Worm (Caenorhabditis elegans) whole organism, late embryonic: Measurements from ENCODE around the gene glc-3.

ENCODE experiments used
- Y22D7AL.16 ChIP-seq: sonication (generic microtip); optimal IDR thresholded peaks from 2 replicates; lab custom pipeline; 2016; ENCODE audit warnings: missing genetic modification characterization, missing compliant biosample characterization
- ceh-19 ChIP-seq: fragments of 200-800 bp; sonication (Bioruptor generic); optimal IDR thresholded peaks from 2 replicates; lab custom pipeline; 2018; ENCODE audit warnings: mild to moderate bottlenecking, missing genetic modification characterization, missing compliant biosample characterization
- ceh-34 ChIP-seq: sonication (generic microtip); optimal IDR thresholded peaks from 2 replicates; lab custom pipeline; 2016; ENCODE audit warnings: mild to moderate bottlenecking, missing genetic modification characterization, missing compliant biosample characterization
- ceh-9 ChIP-seq: sonication (generic microtip); optimal IDR thresholded peaks from 2 replicates; lab custom pipeline; 2016; ENCODE audit warnings: mild to moderate bottlenecking, missing genetic modification characterization, inconsistent platforms, missing compliant biosample characterization
- dve-1 ChIP-seq: sonication (generic microtip); optimal IDR thresholded peaks from 2 replicates; lab custom pipeline; 2017; ENCODE audit warnings: antibody characterized with exemption, mild to moderate bottlenecking, missing genetic modification characterization, missing compliant biosample characterization
- ets-4 ChIP-seq: sonication (generic microtip); optimal IDR thresholded peaks from 2 replicates; lab custom pipeline; 2016; ENCODE audit warnings: missing genetic modification characterization, missing compliant biosample characterization
- fkh-6 ChIP-seq: sonication (generic microtip); optimal IDR thresholded peaks from 2 replicates; lab custom pipeline; 2016; ENCODE audit warnings: missing genetic modification characterization, missing compliant biosample characterization
- npax-4 ChIP-seq: sonication (generic microtip); optimal IDR thresholded peaks from 2 replicates; lab custom pipeline; 2016; ENCODE audit warnings: missing genetic modification characterization, missing compliant biosample characterization
- tbx-7 ChIP-seq: sonication (generic microtip); optimal IDR thresholded peaks from 2 replicates; lab custom pipeline; 2016; ENCODE audit warnings: missing genotype, missing genetic modification characterization, missing compliant biosample characterization

DNA sequence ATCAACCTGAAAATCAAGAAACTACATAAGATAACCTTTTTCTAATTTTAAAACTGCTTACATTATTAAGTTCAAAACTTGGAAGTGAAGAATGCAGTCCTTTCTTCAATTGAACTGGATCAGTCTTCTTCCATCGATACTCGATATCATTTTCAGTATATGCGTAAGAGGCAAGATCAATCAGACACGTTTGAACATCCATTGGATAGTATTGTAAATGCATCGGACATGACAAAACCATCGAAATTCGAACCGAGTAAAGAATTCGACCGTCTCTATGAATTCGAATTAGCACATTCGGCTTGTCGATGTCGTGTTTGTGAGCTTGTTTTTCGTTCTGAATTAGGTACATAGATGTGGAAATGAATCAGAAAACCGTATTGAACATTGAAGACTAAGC is 2.8 kb downstream of the glc-3 start:
- TF ChIP-seq ceh-9 (tag; lab: Kevin White, UChicago) (no peak), ceh-19 (no peak), npax-4 (tag; lab: Kevin White, UChicago) (no peak), ets-4 (tag; lab: Kevin White, UChicago) (no peak), tbx-7 (tag; lab: Kevin White, UChicago) (no peak), Y22D7AL.16 (no peak), fkh-6 (tag; lab: Kevin White, UChicago) (no peak), ceh-34 (tag; lab: Kevin White, UChicago) (no peak), dve-1 (tag; lab: Kevin White, UChicago) (no peak)
